Fruit fly (Drosophila melanogaster) whole organism, embryonic: ENCODE results near the gene Cad96Cb.

Source experiments
- ATbp ChIP-seq: fragments of 200-800 bp; sonication (Bioruptor generic); optimal IDR thresholded peaks from 2 replicates; lab custom pipeline; 2017; ENCODE audit warnings: missing biosample characterization, mild to moderate bottlenecking, missing genetic modification characterization, missing genetic modification reagents
- Blimp-1 ChIP-seq: fragments of 200-800 bp; sonication (Bioruptor generic); optimal IDR thresholded peaks from 3 replicates; lab custom pipeline; 2018; ENCODE audit warnings: missing biosample characterization, missing genetic modification characterization, mild to moderate bottlenecking, moderate library complexity, missing genetic modification reagents
- CG11398 ChIP-seq: fragments of 200-800 bp; sonication (Bioruptor generic); optimal IDR thresholded peaks from 2 replicates; lab custom pipeline; 2016; ENCODE audit warnings: missing biosample characterization, missing genetic modification characterization
- CG12299 ChIP-seq: fragments of 200-800 bp; sonication (Bioruptor generic); optimal IDR thresholded peaks from 2 replicates; lab custom pipeline; 2018; ENCODE audit warnings: missing biosample characterization, mild to moderate bottlenecking, missing genetic modification characterization
- CG1233 ChIP-seq: fragments of 200-800 bp; sonication (Bioruptor generic); optimal IDR thresholded peaks from 4 replicates; lab custom pipeline; 2018; ENCODE audit warnings: missing biosample characterization, mild to moderate bottlenecking, missing genetic modification characterization
- CG12769 ChIP-seq: fragments of 200-800 bp; sonication (Bioruptor generic); optimal IDR thresholded peaks from 2 replicates; lab custom pipeline; 2019; ENCODE audit warnings: missing biosample characterization, mild to moderate bottlenecking, missing genetic modification characterization, moderate library complexity
- CG13775 ChIP-seq: fragments of 200-800 bp; sonication (Bioruptor generic); optimal IDR thresholded peaks from 3 replicates; lab custom pipeline; 2017; ENCODE audit warnings: missing biosample characterization, mild to moderate bottlenecking, missing genetic modification characterization
- CG14860 ChIP-seq: fragments of 200-800 bp; sonication (Bioruptor generic); IDR thresholded peaks from 3 replicates; pipeline ENCODE4 v1.3.6; 2022; ENCODE audit warnings: missing biosample characterization, missing genetic modification characterization; ENCODE audit not compliant: partially characterized antibody
- CG14965 ChIP-seq: fragments of 200-800 bp; sonication (Bioruptor generic); optimal IDR thresholded peaks from 2 replicates; lab custom pipeline; 2016; ENCODE audit warnings: missing biosample characterization, missing genetic modification characterization, borderline replicate concordance
- CG15073 ChIP-seq: fragments of 200-800 bp; sonication (Bioruptor generic); optimal IDR thresholded peaks from 2 replicates; lab custom pipeline; 2016; ENCODE audit warnings: missing biosample characterization, missing genetic modification characterization
- CG1603 ChIP-seq: fragments of 200-800 bp; sonication (Bioruptor generic); optimal IDR thresholded peaks from 2 replicates; lab custom pipeline; 2019; ENCODE audit warnings: missing biosample characterization, mild to moderate bottlenecking, missing genetic modification characterization, moderate library complexity
- CG16813 ChIP-seq: fragments of 200-800 bp; sonication (Bioruptor generic); IDR thresholded peaks from 3 replicates; pipeline ENCODE4 v1.3.6; 2022; ENCODE audit warnings: missing biosample characterization, missing genetic modification characterization; ENCODE audit not compliant: partially characterized antibody
- CG18619 ChIP-seq: fragments of 200-800 bp; sonication (Bioruptor generic); optimal IDR thresholded peaks from 3 replicates; lab custom pipeline; 2017; ENCODE audit warnings: missing biosample characterization, mild to moderate bottlenecking, missing genetic modification characterization
- CG2202 ChIP-seq: fragments of 200-800 bp; sonication (Bioruptor generic); optimal IDR thresholded peaks from 2 replicates; lab custom pipeline; 2018; ENCODE audit warnings: missing biosample characterization, mild to moderate bottlenecking, missing genetic modification characterization
- CG3065 ChIP-seq: fragments of 200-800 bp; sonication (Bioruptor generic); optimal IDR thresholded peaks from 2 replicates; lab custom pipeline; 2016; ENCODE audit warnings: missing biosample characterization, missing genetic modification characterization
- CG31388 ChIP-seq: fragments of 200-800 bp; sonication (Bioruptor generic); optimal IDR thresholded peaks from 2 replicates; lab custom pipeline; 2016; ENCODE audit warnings: missing biosample characterization, missing genetic modification characterization
- CG3281 ChIP-seq: fragments of 200-800 bp; sonication (Bioruptor generic); optimal IDR thresholded peaks from 3 replicates; lab custom pipeline; 2017; ENCODE audit warnings: missing biosample characterization, mild to moderate bottlenecking, missing genetic modification characterization
- CG34422 ChIP-seq: fragments of 200-800 bp; sonication (Bioruptor generic); IDR thresholded peaks from 3 replicates; pipeline ENCODE4 v1.3.6; 2022; ENCODE audit warnings: missing biosample characterization, missing genetic modification characterization
- CG3847 ChIP-seq: fragments of 200-800 bp; sonication (Bioruptor generic); IDR thresholded peaks from 2 replicates; pipeline ENCODE4 v1.3.6; 2022; ENCODE audit warnings: missing biosample characterization, missing genetic modification characterization
- CG4707 ChIP-seq: fragments of 200-800 bp; sonication (Bioruptor generic); optimal IDR thresholded peaks from 2 replicates; lab custom pipeline; 2018; ENCODE audit warnings: missing biosample characterization, mild to moderate bottlenecking, missing genetic modification characterization, moderate library complexity
- CG6272 ChIP-seq: fragments of 200-800 bp; sonication (Bioruptor generic); IDR thresholded peaks from 2 replicates; pipeline ENCODE4 v1.3.6; 2022; ENCODE audit warnings: missing biosample characterization, missing genetic modification characterization
- CG6791 ChIP-seq: fragments of 200-800 bp; sonication (Bioruptor generic); IDR thresholded peaks from 3 replicates; pipeline ENCODE4 v1.3.6; 2022; ENCODE audit warnings: missing biosample characterization, missing genetic modification characterization; ENCODE audit not compliant: partially characterized antibody
- CG7839 ChIP-seq: fragments of 200-800 bp; sonication (Bioruptor generic); optimal IDR thresholded peaks from 3 replicates; lab custom pipeline; 2018; ENCODE audit warnings: missing biosample characterization, mild to moderate bottlenecking, missing genetic modification characterization, moderate library complexity
- Camta ChIP-seq: fragments of 200-800 bp; sonication (Bioruptor generic); optimal IDR thresholded peaks from 2 replicates; lab custom pipeline; 2016; ENCODE audit warnings: missing biosample characterization, missing genetic modification characterization
- Dek ChIP-seq: fragments of 200-800 bp; sonication (Bioruptor generic); optimal IDR thresholded peaks from 3 replicates; lab custom pipeline; 2019; ENCODE audit warnings: missing biosample characterization, mild to moderate bottlenecking, missing genetic modification characterization, moderate library complexity
- HLH3B ChIP-seq: fragments of 200-800 bp; sonication (Bioruptor generic); IDR thresholded peaks from 2 replicates; pipeline ENCODE4 v1.3.6; 2022; ENCODE audit warnings: missing biosample characterization, missing genetic modification characterization
- Hr78 ChIP-seq, 2 experiments: fragments of 200-800 bp in 1 of 2; fragments of >200 bp in 1 of 2; sonication (Bioruptor generic) in 1 of 2; optimal IDR thresholded peaks; 2 replicates each; lab custom pipeline; 2017 to 2019; ENCODE audit warnings: missing biosample characterization in 2 of 2, missing genetic modification characterization in 2 of 2, mild to moderate bottlenecking in 1 of 2, moderate library complexity in 1 of 2
- Pdp1 ChIP-seq, 2 experiments: fragments of 200-800 bp; sonication (Bioruptor generic); optimal IDR thresholded peaks; 3 replicates each; lab custom pipeline; 2016; ENCODE audit warnings: missing biosample characterization in 2 of 2, missing genetic modification characterization in 2 of 2, mild to moderate bottlenecking in 1 of 2, moderate library complexity in 1 of 2
- Side ChIP-seq: fragments of 200-800 bp; sonication (Bioruptor generic); optimal IDR thresholded peaks from 2 replicates; lab custom pipeline; 2016; ENCODE audit warnings: missing biosample characterization, missing genetic modification characterization
- Taf1 ChIP-seq: fragments of 200-800 bp; sonication (Bioruptor generic); IDR thresholded peaks from 2 replicates; pipeline ENCODE4 v1.3.6; 2022; ENCODE audit warnings: missing biosample characterization, missing genetic modification characterization
- Xrp1 ChIP-seq: fragments of 200-800 bp; sonication (Bioruptor generic); IDR thresholded peaks from 2 replicates; pipeline ENCODE4 v1.3.6; 2022; ENCODE audit warnings: missing biosample characterization, missing genetic modification characterization
- abd-A ChIP-seq: fragments of 200-800 bp; sonication (Bioruptor generic); optimal IDR thresholded peaks from 3 replicates; lab custom pipeline; 2019; ENCODE audit warnings: missing biosample characterization, mild to moderate bottlenecking, missing genetic modification characterization, moderate library complexity
- ato ChIP-seq: fragments of 200-800 bp; sonication (Bioruptor generic); IDR thresholded peaks from 2 replicates; pipeline ENCODE4 v1.3.6; 2022; ENCODE audit warnings: missing biosample characterization, missing genetic modification characterization; ENCODE audit not compliant: partially characterized antibody
- chif ChIP-seq, 2 experiments: fragments of 200-800 bp; sonication (Bioruptor generic); optimal IDR thresholded peaks; 3 replicates each; lab custom pipeline; 2016; ENCODE audit warnings: missing biosample characterization in 2 of 2, missing genetic modification characterization in 2 of 2
- chinmo ChIP-seq: fragments of 200-800 bp; sonication (Bioruptor generic); IDR thresholded peaks from 4 replicates; pipeline ENCODE4 v1.3.6; 2022; ENCODE audit warnings: missing biosample characterization, missing genetic modification characterization; ENCODE audit not compliant: partially characterized antibody
- ci ChIP-seq: fragments of 200-800 bp; sonication (Bioruptor generic); IDR thresholded peaks from 3 replicates; pipeline ENCODE4 v1.3.6; 2022; ENCODE audit warnings: missing biosample characterization, missing genetic modification characterization
- dati ChIP-seq: fragments of 200-800 bp; sonication (Bioruptor generic); IDR thresholded peaks from 2 replicates; pipeline ENCODE4 v1.3.6; 2022; ENCODE audit warnings: missing biosample characterization, missing genetic modification characterization
- dimm ChIP-seq: fragments of 200-800 bp; sonication (Bioruptor generic); IDR thresholded peaks from 2 replicates; pipeline ENCODE4 v1.3.6; 2022; ENCODE audit warnings: missing biosample characterization, missing genetic modification characterization
- en ChIP-seq: fragments of 200-800 bp; sonication (Bioruptor generic); optimal IDR thresholded peaks from 2 replicates; lab custom pipeline; 2016; ENCODE audit warnings: missing biosample characterization, missing genetic modification characterization
- hth ChIP-seq: fragments of >200 bp; optimal IDR thresholded peaks from 2 replicates; lab custom pipeline; 2017; ENCODE audit warnings: inconsistent platforms
- ind ChIP-seq: fragments of 200-800 bp; sonication (Bioruptor generic); optimal IDR thresholded peaks from 3 replicates; lab custom pipeline; 2016; ENCODE audit warnings: missing biosample characterization, missing genetic modification characterization
- nmo ChIP-seq: fragments of 200-800 bp; sonication (Bioruptor generic); optimal IDR thresholded peaks from 2 replicates; lab custom pipeline; 2018; ENCODE audit warnings: missing biosample characterization, mild to moderate bottlenecking, missing genetic modification characterization, moderate library complexity
- prd ChIP-seq, 3 experiments: fragments of >200 bp in 2 of 3; fragments of 200-800 bp in 1 of 3; sonication (Bioruptor generic) in 1 of 3; optimal IDR thresholded peaks in 2 of 3; IDR thresholded peaks in 1 of 3; 2 replicates in 2 of 3; 3 replicates in 1 of 3; pipeline versions ENCODE4 v1.3.6 to Lab custom; 2017 to 2022; ENCODE audit warnings: missing biosample characterization in 1 of 3, missing genetic modification characterization in 1 of 3
- ranshi ChIP-seq: fragments of 200-800 bp; sonication (Bioruptor generic); IDR thresholded peaks from 2 replicates; pipeline ENCODE4 v1.3.6; 2022; ENCODE audit warnings: missing biosample characterization, missing genetic modification characterization
- repo ChIP-seq: fragments of 200-800 bp; sonication (Bioruptor generic); optimal IDR thresholded peaks from 2 replicates; lab custom pipeline; 2016; ENCODE audit warnings: missing biosample characterization, missing genetic modification characterization
- sc ChIP-seq, 3 experiments: fragments of >200 bp in 2 of 3; fragments of 200-800 bp in 1 of 3; sonication (Bioruptor generic) in 1 of 3; optimal IDR thresholded peaks; 2 replicates in 2 of 3; 3 replicates in 1 of 3; lab custom pipeline; 2017; ENCODE audit warnings: mild to moderate bottlenecking in 1 of 3, missing biosample characterization in 1 of 3, missing genetic modification characterization in 1 of 3, missing genetic modification reagents in 1 of 3
- sens ChIP-seq: fragments of 200-800 bp; sonication (Bioruptor generic); peaks from one replicate; lab custom pipeline; 2016; ENCODE audit warnings: missing biosample characterization, missing genetic modification characterization
- shn ChIP-seq: fragments of 200-800 bp; sonication (Bioruptor generic); optimal IDR thresholded peaks from 3 replicates; lab custom pipeline; 2016; ENCODE audit warnings: missing biosample characterization, missing genetic modification characterization
- so ChIP-seq: fragments of 200-800 bp; sonication (Bioruptor generic); IDR thresholded peaks from 3 replicates; pipeline ENCODE4 v1.3.6; 2022; ENCODE audit warnings: missing biosample characterization, missing genetic modification characterization
- vvl ChIP-seq: fragments of 200-800 bp; sonication (Bioruptor generic); IDR thresholded peaks from 2 replicates; pipeline ENCODE4 v1.3.6; 2022; ENCODE audit warnings: missing biosample characterization, missing genetic modification characterization

Gene Cad96Cb

DNA sequence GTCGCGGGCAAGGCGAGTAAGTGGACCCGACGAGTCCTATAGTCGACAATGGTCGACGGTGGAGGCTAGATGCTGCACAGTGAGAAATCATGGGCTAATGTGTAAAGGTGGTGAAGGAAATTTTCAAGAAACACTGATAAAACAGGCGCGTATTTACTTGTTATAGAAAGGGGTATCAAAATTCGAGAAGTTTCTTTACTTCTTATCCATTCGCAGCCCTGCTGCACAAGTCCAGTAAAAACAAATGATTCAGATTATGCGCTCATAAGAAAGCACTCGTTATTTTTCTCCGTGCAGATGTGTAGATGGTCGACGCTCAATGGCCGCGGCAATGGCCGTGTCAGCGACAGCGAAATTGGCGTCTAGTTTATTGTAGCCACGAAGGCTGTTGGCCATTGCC, 55.6 kb downstream of the Cad96Cb start (continued):
- peak; percentile 18 for TF ChIP-seq CG1603
- TF ChIP-seq CG14860 (GFP tag; lab: Robert Waterston, UW) = no peak
- no peak for TF ChIP-seq CG2202 (tag; lab: Kevin White, UChicago)
- no peak for TF ChIP-seq CG34422
- no peak for TF ChIP-seq CG14965 (GFP tag; lab: Kevin White, UChicago)
- TF ChIP-seq shn (GFP tag; lab: Kevin White, UChicago) = no peak
- no peak for TF ChIP-seq CG6791 (GFP tag; lab: Robert Waterston, UW)
- no peak for TF ChIP-seq en (GFP tag; lab: Kevin White, UChicago)
- no peak for TF ChIP-seq so
- TF ChIP-seq CG12299 (tag; lab: Kevin White, UChicago) = no peak
- no peak for TF ChIP-seq ATbp
- TF ChIP-seq CG31388 (GFP tag; lab: Kevin White, UChicago) = no peak
- no peak for TF ChIP-seq CG18619
- no peak for TF ChIP-seq abd-A (tag; lab: Kevin White, UChicago)
- TF ChIP-seq Taf1 (GFP tag; lab: Robert Waterston, UW) = no peak
- TF ChIP-seq chinmo = no peak
- TF ChIP-seq ranshi = no peak
- no peak for TF ChIP-seq CG16813
- no peak for TF ChIP-seq ci (GFP tag; lab: Robert Waterston, UW)
- no peak for TF ChIP-seq ato (GFP tag; lab: Robert Waterston, UW)
- TF ChIP-seq ind (GFP tag; lab: Kevin White, UChicago) = no peak
- no peak for TF ChIP-seq CG7839 (tag; lab: Kevin White, UChicago)
- no peak for TF ChIP-seq hth
- TF ChIP-seq Pdp1 (GFP tag; optimal IDR thresholded peaks at IDR 0.05; lab: Kevin White, UChicago) = peak in 1 of 2 experiments; percentile 12
- no peak for TF ChIP-seq CG15073 (GFP tag; lab: Kevin White, UChicago)
- no peak for TF ChIP-seq CG3281 (GFP tag; lab: Kevin White, UChicago)
- no peak for TF ChIP-seq prd (optimal IDR thresholded peaks at IDR 0.05; lab: Kevin White, UChicago)
- peak; percentile 51; the same call in 1 of the 3 replicates for TF ChIP-seq prd (GFP tag; IDR thresholded peaks at IDR 0.05; lab: Robert Waterston, UW)
- no peak for TF ChIP-seq CG13775 (GFP tag; lab: Kevin White, UChicago)
- TF ChIP-seq chif (GFP tag; optimal IDR thresholded peaks at IDR 0.05; lab: Kevin White, UChicago) = no peak
- TF ChIP-seq CG4707 (GFP tag; lab: Kevin White, UChicago) = no peak
- TF ChIP-seq repo (GFP tag; lab: Kevin White, UChicago) = no peak
- TF ChIP-seq nmo (GFP tag; lab: Kevin White, UChicago) = no peak
- TF ChIP-seq vvl (GFP tag; lab: Robert Waterston, UW) = no peak
- no peak for TF ChIP-seq CG11398 (GFP tag; lab: Kevin White, UChicago)
- no peak for TF ChIP-seq CG6272 (GFP tag; lab: Robert Waterston, UW)
- TF ChIP-seq CG3065 (GFP tag; lab: Kevin White, UChicago) = no peak
- no peak for TF ChIP-seq Hr78 (GFP tag; optimal IDR thresholded peaks at IDR 0.05; lab: Kevin White, UChicago)
- TF ChIP-seq dati (GFP tag; lab: Robert Waterston, UW) = no peak
- peak; percentile 51 for TF ChIP-seq sens
- no peak for TF ChIP-seq Camta
- no peak for TF ChIP-seq CG1233 (GFP tag; lab: Kevin White, UChicago)
- 0 out of 2 replicates have a peak, but pooled peaks have one; percentile 5 for TF ChIP-seq HLH3B (GFP tag; lab: Robert Waterston, UW)
- peak; percentile 26; the same call in 1 of the 2 replicates for TF ChIP-seq Xrp1 (GFP tag; lab: Robert Waterston, UW)
- TF ChIP-seq CG3847 (GFP tag; lab: Robert Waterston, UW) = no peak
- TF ChIP-seq sc (optimal IDR thresholded peaks at IDR 0.05; lab: Kevin White, UChicago) = no peak
- TF ChIP-seq sc (GFP tag; optimal IDR thresholded peaks at IDR 0.05; lab: Kevin White, UChicago) = no peak
- no peak for TF ChIP-seq dimm (GFP tag; lab: Robert Waterston, UW)
- no peak for TF ChIP-seq Side (GFP tag; lab: Kevin White, UChicago)
- TF ChIP-seq CG12769 (tag; lab: Kevin White, UChicago) = no peak
- no peak for TF ChIP-seq Dek (tag; lab: Kevin White, UChicago)
- TF ChIP-seq Blimp-1 = no peak
